Fruit fly (Drosophila melanogaster): Measurements from ENCODE around the gene Sfp38D.
A peak's percentile ranks its signal among the peaks of the same experiment; 100 is the strongest.

DNA sequence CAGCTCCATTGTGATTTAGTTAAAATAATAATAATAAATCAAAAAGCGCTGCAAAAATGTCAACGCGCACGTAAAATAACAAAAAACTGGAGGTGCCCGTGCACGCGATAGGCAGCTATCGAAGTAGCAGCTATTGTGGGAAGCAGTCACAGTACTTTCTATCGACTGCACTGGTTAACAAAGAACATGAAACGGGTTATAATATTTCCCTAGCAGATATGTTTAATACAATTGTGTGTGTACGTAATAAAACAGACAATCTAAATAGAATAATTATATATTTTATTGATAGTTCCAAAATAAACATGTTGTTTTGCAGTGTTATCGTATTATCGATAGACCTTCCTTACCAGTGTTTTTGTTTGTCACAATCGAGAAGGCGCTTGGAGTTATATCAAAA is 35.2 kb downstream of the Sfp38D start, which contains the start of the genes CG31678 and IKKepsilon:
- peak; percentile 55 for TF ChIP-seq CG15336 (GFP tag; IDR thresholded peaks at IDR 0.05)
- no peak for TF ChIP-seq CG8319 (GFP tag; optimal IDR thresholded peaks at IDR 0.05)
- TF ChIP-seq Lpt (GFP tag; optimal IDR thresholded peaks at IDR 0.05): no peak
- TF ChIP-seq OdsH (GFP tag; optimal IDR thresholded peaks at IDR 0.05): peak; percentile 68
- TF ChIP-seq Eip78C (GFP tag): peak; percentile 67
- TF ChIP-seq CG6792 (GFP tag; optimal IDR thresholded peaks at IDR 0.05): peak; percentile 45
- no peak for TF ChIP-seq spab (GFP tag; optimal IDR thresholded peaks at IDR 0.05)
- TF ChIP-seq ss (GFP tag; optimal IDR thresholded peaks at IDR 0.05): no peak
- no peak for TF ChIP-seq CG11294 (GFP tag; IDR thresholded peaks at IDR 0.05)
